Fruit fly (Drosophila melanogaster): Measurements from ENCODE around the gene Mst87F.

- TF ChIP-seq OdsH (GFP tag; optimal IDR thresholded peaks at IDR 0.05) (no peak), br (GFP tag; optimal IDR thresholded peaks at IDR 0.05) (no peak)
Measured at dm6 chr3R:13801184-13802056, 26.4 kb downstream of the Mst87F start.
